Worm (Caenorhabditis elegans): ENCODE data around the gene R13H4.5.

The R13H4.5 gene

ce11 chrV:11893975-11894374, 33.5 kb downstream of the R13H4.5 start, which contains the start of gene K12G11.6:
TSS of gene K12G11.6 (plus strand) at chrV:11894331.
- TF ChIP-seq pha-4 (tag; optimal IDR thresholded peaks at IDR 0.05) (no peak), tlf-1 (GFP tag; optimal IDR thresholded peaks at IDR 0.05) (no peak), madf-8 (GFP tag; conservative IDR thresholded peaks at IDR 0.05) (no peak), aptf-3 (GFP tag; IDR thresholded peaks at IDR 0.05) (no peak), gei-17 (GFP tag; optimal IDR thresholded peaks at IDR 0.05) (no peak), bed-1 (GFP tag; IDR thresholded peaks at IDR 0.05) (no peak), efl-1 (GFP tag; optimal IDR thresholded peaks at IDR 0.05) (no peak), F10E7.11 (tag; optimal IDR thresholded peaks at IDR 0.05) (no peak), ceh-79 (tag; optimal IDR thresholded peaks at IDR 0.05) (no peak), ztf-28 (GFP tag; IDR thresholded peaks at IDR 0.05) (no peak)

- TF ChIP-seq B0019.2 (GFP tag; conservative IDR thresholded peaks at IDR 0.05), result no peak
- TF ChIP-seq xnd-1 (tag; optimal IDR thresholded peaks at IDR 0.05), result peak; percentile 53
- TF ChIP-seq ztf-25 (GFP tag; IDR thresholded peaks at IDR 0.05), result no peak
- TF ChIP-seq aptf-2 (GFP tag; conservative IDR thresholded peaks at IDR 0.05), result 0 out of 2 replicates have a peak, but pooled peaks have one; percentile 17
- no peak for TF ChIP-seq D2030.7 (GFP tag; IDR thresholded peaks at IDR 0.05)
- TF ChIP-seq cebp-1 (GFP tag; IDR thresholded peaks at IDR 0.05), result no peak
- peak; percentile 45 for TF ChIP-seq cebp-1 (tag; optimal IDR thresholded peaks at IDR 0.05)
- peak; percentile 88 for TF ChIP-seq madf-6 (GFP tag; IDR thresholded peaks at IDR 0.05)
- peak; percentile 9 for TF ChIP-seq ceh-27 (GFP tag; optimal IDR thresholded peaks at IDR 0.05)
- TF ChIP-seq tbp1 (GFP tag; optimal IDR thresholded peaks at IDR 0.05), result no peak
- TF ChIP-seq lin-54 (GFP tag; optimal IDR thresholded peaks at IDR 0.05), result peak; percentile 64
- peak; percentile 91 for TF ChIP-seq efl-1 (GFP tag; optimal IDR thresholded peaks at IDR 0.05)
- TF ChIP-seq rec-8 (tag; optimal IDR thresholded peaks at IDR 0.05), result no peak
- TF ChIP-seq bed-2 (GFP tag; IDR thresholded peaks at IDR 0.05), result 0 out of 2 replicates have a peak, but pooled peaks have one; percentile 14
- no peak for TF ChIP-seq ZK185.1 (tag; optimal IDR thresholded peaks at IDR 0.05; ENCODE audit: poor library complexity, severe bottlenecking)
- TF ChIP-seq F22D6.2 (tag; optimal IDR thresholded peaks at IDR 0.05), result no peak
- no peak for TF ChIP-seq ztf-22 (GFP tag; optimal IDR thresholded peaks at IDR 0.05)
- no peak for TF ChIP-seq hmg-20 (GFP tag; IDR thresholded peaks at IDR 0.05)
- TF ChIP-seq rpc-1 (optimal IDR thresholded peaks at IDR 0.05), result no peak
- no peak for TF ChIP-seq rpc-1 (tag; optimal IDR thresholded peaks at IDR 0.05)
- TF ChIP-seq Y56A3A.18 (GFP tag; IDR thresholded peaks at IDR 0.05), result no peak
- no peak for TF ChIP-seq lin-26 (GFP tag; IDR thresholded peaks at IDR 0.05)
- TF ChIP-seq nhr-80 (tag; optimal IDR thresholded peaks at IDR 0.05), result peak; percentile 62
- TF ChIP-seq dox-1 (GFP tag; IDR thresholded peaks at IDR 0.05), result peak; percentile 74; the same call in 1 of the 2 replicates
- peak; percentile 43; the same call in 1 of the 2 replicates for TF ChIP-seq B0336.3 (GFP tag; IDR thresholded peaks at IDR 0.05)
- peak; percentile 52 for TF ChIP-seq dpl-1 (GFP tag; optimal IDR thresholded peaks at IDR 0.05)
- TF ChIP-seq sea-2 (GFP tag; IDR thresholded peaks at IDR 0.05), result no peak
- TF ChIP-seq die-1 (tag; optimal IDR thresholded peaks at IDR 0.05), result no peak
- TF ChIP-seq egrh-3 (GFP tag; IDR thresholded peaks at IDR 0.05), result no peak; the same call in 1 of the 2 replicates
- no peak for TF ChIP-seq C06A6.2 (GFP tag; conservative IDR thresholded peaks at IDR 0.05)
- TF ChIP-seq F39B2.1 (GFP tag; IDR thresholded peaks at IDR 0.05), result no peak
- TF ChIP-seq fkh-3 (tag; optimal IDR thresholded peaks at IDR 0.05), result no peak
- no peak for TF ChIP-seq attf-3 (GFP tag; conservative IDR thresholded peaks at IDR 0.05)
- TF ChIP-seq let-607 (tag; optimal IDR thresholded peaks at IDR 0.05), result no peak
- TF ChIP-seq Y79H2A.3 (GFP tag; conservative IDR thresholded peaks at IDR 0.05), result no peak
- no peak for TF ChIP-seq C17E4.6 (GFP tag; IDR thresholded peaks at IDR 0.05)
- TF ChIP-seq F10E7.11 (tag; optimal IDR thresholded peaks at IDR 0.05), result no peak
- peak; percentile 48; the same call in 1 of the 2 replicates for TF ChIP-seq mcd-1 (GFP tag; IDR thresholded peaks at IDR 0.05)
- peak; percentile 40 for TF ChIP-seq hmg-1.2 (GFP tag; IDR thresholded peaks at IDR 0.05)
These were observed 35.9 kb downstream of the R13H4.5 start for ce11 chrV:11896322-11896898.
